Fruit fly (Drosophila melanogaster) whole organism, embryonic: ENCODE measurements around the gene CG46310.

Experiments used
- Asciz ChIP-seq: fragments of 200-800 bp; sonication (Bioruptor generic); optimal IDR thresholded peaks from 2 replicates; lab custom pipeline; 2017; ENCODE audit warnings: missing biosample characterization, mild to moderate bottlenecking, missing genetic modification characterization, missing genetic modification reagents
- CG10462 ChIP-seq: fragments of 200-800 bp; sonication (Bioruptor generic); optimal IDR thresholded peaks from 2 replicates; lab custom pipeline; 2016; ENCODE audit warnings: missing biosample characterization, missing genetic modification characterization
- CG11085 ChIP-seq: fragments of 200-800 bp; sonication (Bioruptor generic); IDR thresholded peaks from 2 replicates; pipeline ENCODE4 v1.3.6; 2022; ENCODE audit warnings: missing biosample characterization, missing genetic modification characterization
- CG12236 ChIP-seq: fragments of 200-800 bp; sonication (Bioruptor generic); optimal IDR thresholded peaks from 2 replicates; lab custom pipeline; 2016; ENCODE audit warnings: missing biosample characterization, missing genetic modification characterization
- CG1233 ChIP-seq: fragments of 200-800 bp; sonication (Bioruptor generic); optimal IDR thresholded peaks from 4 replicates; lab custom pipeline; 2018; ENCODE audit warnings: missing biosample characterization, mild to moderate bottlenecking, missing genetic modification characterization
- CG15011 ChIP-seq: fragments of 200-800 bp; sonication (Bioruptor generic); optimal IDR thresholded peaks from 3 replicates; lab custom pipeline; 2018; ENCODE audit warnings: missing biosample characterization, mild to moderate bottlenecking, missing genetic modification characterization
- CG15269 ChIP-seq: fragments of 200-800 bp; sonication (Bioruptor generic); optimal IDR thresholded peaks from 2 replicates; lab custom pipeline; 2018; ENCODE audit warnings: missing biosample characterization, mild to moderate bottlenecking, missing genetic modification characterization, moderate library complexity
- CG1647 ChIP-seq: fragments of 200-800 bp; sonication (Bioruptor generic); optimal IDR thresholded peaks from 3 replicates; lab custom pipeline; 2016; ENCODE audit warnings: missing biosample characterization, missing genetic modification characterization
- CG1832 ChIP-seq: fragments of 200-800 bp; sonication (Bioruptor generic); optimal IDR thresholded peaks from 2 replicates; lab custom pipeline; 2017; ENCODE audit warnings: missing biosample characterization, mild to moderate bottlenecking, missing genetic modification characterization, inconsistent platforms
- CG18476 ChIP-seq: fragments of 200-800 bp; sonication (Bioruptor generic); optimal IDR thresholded peaks from 2 replicates; lab custom pipeline; 2016; ENCODE audit warnings: missing biosample characterization, mild to moderate bottlenecking, missing genetic modification characterization
- CG18619 ChIP-seq: fragments of 200-800 bp; sonication (Bioruptor generic); optimal IDR thresholded peaks from 3 replicates; lab custom pipeline; 2017; ENCODE audit warnings: missing biosample characterization, mild to moderate bottlenecking, missing genetic modification characterization
- CG31388 ChIP-seq: fragments of 200-800 bp; sonication (Bioruptor generic); optimal IDR thresholded peaks from 2 replicates; lab custom pipeline; 2016; ENCODE audit warnings: missing biosample characterization, missing genetic modification characterization
- CG32532 ChIP-seq: fragments of 200-800 bp; sonication (Bioruptor generic); IDR thresholded peaks from 2 replicates; pipeline ENCODE4 v1.3.6; 2022; ENCODE audit warnings: missing biosample characterization, missing genetic modification characterization
- CG33557 ChIP-seq: fragments of 200-800 bp; sonication (Bioruptor generic); optimal IDR thresholded peaks from 2 replicates; lab custom pipeline; 2019; ENCODE audit warnings: missing biosample characterization, mild to moderate bottlenecking, missing genetic modification characterization, moderate library complexity
- CG34224 ChIP-seq: fragments of 200-800 bp; sonication (Bioruptor generic); IDR thresholded peaks from 3 replicates; pipeline ENCODE4 v1.3.6; 2022; ENCODE audit warnings: missing biosample characterization, missing genetic modification characterization; ENCODE audit not compliant: partially characterized antibody
- CG3838 ChIP-seq: fragments of 200-800 bp; sonication (Bioruptor generic); optimal IDR thresholded peaks from 3 replicates; lab custom pipeline; 2016; ENCODE audit warnings: missing biosample characterization, missing genetic modification characterization
- CG3847 ChIP-seq: fragments of 200-800 bp; sonication (Bioruptor generic); IDR thresholded peaks from 2 replicates; pipeline ENCODE4 v1.3.6; 2022; ENCODE audit warnings: missing biosample characterization, missing genetic modification characterization
- CG4282 ChIP-seq: fragments of 200-800 bp; sonication (Bioruptor generic); optimal IDR thresholded peaks from 2 replicates; lab custom pipeline; 2016; ENCODE audit warnings: missing biosample characterization, missing genetic modification characterization
- CG4328 ChIP-seq: fragments of 200-800 bp; sonication (Bioruptor generic); optimal IDR thresholded peaks from 3 replicates; lab custom pipeline; 2017; ENCODE audit warnings: missing biosample characterization, missing genetic modification reagents, missing genetic modification characterization
- CG4854 ChIP-seq: fragments of 200-800 bp; sonication (Bioruptor generic); optimal IDR thresholded peaks from 2 replicates; lab custom pipeline; 2016; ENCODE audit warnings: missing biosample characterization, missing genetic modification characterization, inconsistent platforms
- CG6175 ChIP-seq: fragments of 200-800 bp; sonication (Bioruptor generic); IDR thresholded peaks from 3 replicates; pipeline ENCODE4 v1.3.6; 2022; ENCODE audit warnings: missing biosample characterization, missing genetic modification characterization
- CG6654 ChIP-seq: fragments of 200-800 bp; sonication (Bioruptor generic); optimal IDR thresholded peaks from 2 replicates; lab custom pipeline; 2017; ENCODE audit warnings: missing biosample characterization, mild to moderate bottlenecking, missing genetic modification characterization
- CG6689 ChIP-seq: fragments of 200-800 bp; sonication (Bioruptor generic); IDR thresholded peaks from 2 replicates; pipeline ENCODE4 v1.3.6; 2022; ENCODE audit warnings: missing biosample characterization, missing genetic modification characterization
- CG7357 ChIP-seq: fragments of 200-800 bp; sonication (Bioruptor generic); IDR thresholded peaks from 3 replicates; pipeline ENCODE4 v1.3.6; 2022; ENCODE audit warnings: missing biosample characterization, missing genetic modification characterization
- CG9727 ChIP-seq: fragments of 200-800 bp; sonication (Bioruptor generic); optimal IDR thresholded peaks from 3 replicates; lab custom pipeline; 2017; ENCODE audit warnings: missing biosample characterization, mild to moderate bottlenecking, missing genetic modification characterization
- CG9932 ChIP-seq: fragments of 200-800 bp; sonication (Bioruptor generic); IDR thresholded peaks from 2 replicates; pipeline ENCODE4 v1.3.6; 2022; ENCODE audit warnings: missing biosample characterization, missing genetic modification characterization
- D19A ChIP-seq: fragments of 200-800 bp; optimal IDR thresholded peaks from 3 replicates; lab custom pipeline; 2019; ENCODE audit warnings: missing biosample characterization, mild to moderate bottlenecking, missing genetic modification characterization, moderate library complexity
- Dad ChIP-seq: fragments of 200-800 bp; sonication (Bioruptor generic); optimal IDR thresholded peaks from 3 replicates; lab custom pipeline; 2016; ENCODE audit warnings: missing biosample characterization, missing genetic modification characterization
- Dbx ChIP-seq: fragments of 200-800 bp; sonication (Bioruptor generic); IDR thresholded peaks from 3 replicates; pipeline ENCODE4 v1.3.6; 2022; ENCODE audit warnings: missing biosample characterization, missing genetic modification characterization
- H15 ChIP-seq: fragments of 200-800 bp; sonication (Bioruptor generic); IDR thresholded peaks from 3 replicates; pipeline ENCODE4 v1.3.6; 2022; ENCODE audit warnings: missing biosample characterization, missing genetic modification characterization
- HLHmδ ChIP-seq: fragments of 200-800 bp; sonication (Bioruptor generic); optimal IDR thresholded peaks from 2 replicates; lab custom pipeline; 2018; ENCODE audit warnings: missing biosample characterization, mild to moderate bottlenecking, missing genetic modification characterization, moderate library complexity
- HmgZ ChIP-seq: fragments of 200-800 bp; sonication (Bioruptor generic); optimal IDR thresholded peaks from 2 replicates; lab custom pipeline; 2018; ENCODE audit warnings: missing biosample characterization, mild to moderate bottlenecking, missing genetic modification characterization
- NC2β ChIP-seq: fragments of 200-800 bp; sonication (Bioruptor generic); optimal IDR thresholded peaks from 2 replicates; lab custom pipeline; 2016; ENCODE audit warnings: missing biosample characterization, missing genetic modification characterization
- Ravus ChIP-seq: fragments of 200-800 bp; sonication (Bioruptor generic); IDR thresholded peaks from 2 replicates; pipeline ENCODE4 v1.3.6; 2022; ENCODE audit warnings: missing biosample characterization, missing genetic modification characterization
- az2 ChIP-seq: fragments of 200-800 bp; sonication (Bioruptor generic); optimal IDR thresholded peaks from 3 replicates; lab custom pipeline; 2016; ENCODE audit warnings: missing biosample characterization, missing genetic modification characterization
- bab2 ChIP-seq: fragments of 200-800 bp; sonication (Bioruptor generic); optimal IDR thresholded peaks from 2 replicates; lab custom pipeline; 2016; ENCODE audit warnings: missing biosample characterization, missing genetic modification characterization
- bigmax ChIP-seq: fragments of 200-800 bp; sonication (Bioruptor generic); optimal IDR thresholded peaks from 2 replicates; lab custom pipeline; 2018; ENCODE audit warnings: missing biosample characterization, mild to moderate bottlenecking, missing genetic modification characterization
- cato ChIP-seq: fragments of 200-800 bp; sonication (Bioruptor generic); optimal IDR thresholded peaks from 2 replicates; lab custom pipeline; 2016; ENCODE audit warnings: missing biosample characterization, missing genetic modification characterization, borderline replicate concordance
- chn ChIP-seq: fragments of 200-800 bp; sonication (Bioruptor generic); optimal IDR thresholded peaks from 2 replicates; lab custom pipeline; 2016; ENCODE audit warnings: missing biosample characterization, missing genetic modification characterization
- disco-r ChIP-seq: fragments of 200-800 bp; sonication (Bioruptor generic); optimal IDR thresholded peaks from 2 replicates; lab custom pipeline; 2016; ENCODE audit warnings: missing biosample characterization, missing genetic modification characterization
- dysf ChIP-seq: fragments of 200-800 bp; sonication (Bioruptor generic); IDR thresholded peaks from 3 replicates; pipeline ENCODE4 v1.3.6; 2022; ENCODE audit warnings: missing biosample characterization, missing genetic modification characterization
- ken ChIP-seq: fragments of 200-800 bp; sonication (Bioruptor generic); IDR thresholded peaks from 3 replicates; pipeline ENCODE4 v1.3.6; 2022; ENCODE audit warnings: missing biosample characterization, missing genetic modification characterization
- lab ChIP-seq: fragments of 200-800 bp; sonication (Bioruptor generic); optimal IDR thresholded peaks from 3 replicates; lab custom pipeline; 2017; ENCODE audit warnings: missing biosample characterization, missing genetic modification characterization, mild to moderate bottlenecking, moderate library complexity, missing genetic modification reagents
- lmd ChIP-seq: fragments of 200-800 bp; sonication (Bioruptor generic); IDR thresholded peaks from 2 replicates; pipeline ENCODE4 v1.3.6; 2022; ENCODE audit warnings: missing biosample characterization, missing genetic modification characterization
- mirr ChIP-seq: fragments of 200-800 bp; sonication (Bioruptor generic); optimal IDR thresholded peaks from 3 replicates; lab custom pipeline; 2018; ENCODE audit warnings: missing biosample characterization, mild to moderate bottlenecking, missing genetic modification characterization
- nom ChIP-seq: fragments of 200-800 bp; sonication (Bioruptor generic); optimal IDR thresholded peaks from 2 replicates; lab custom pipeline; 2017; ENCODE audit warnings: missing biosample characterization, missing genetic modification characterization, mild to moderate bottlenecking, moderate library complexity, missing genetic modification reagents
- oc ChIP-seq: fragments of 200-800 bp; sonication (Bioruptor generic); optimal IDR thresholded peaks from 2 replicates; lab custom pipeline; 2018; ENCODE audit warnings: missing biosample characterization, mild to moderate bottlenecking, missing genetic modification characterization, moderate library complexity
- onecut ChIP-seq: fragments of 200-800 bp; sonication (Bioruptor generic); IDR thresholded peaks from 2 replicates; pipeline ENCODE4 v1.3.6; 2022; ENCODE audit warnings: missing biosample characterization, missing genetic modification characterization
- scrt ChIP-seq: fragments of 200-800 bp; sonication (Bioruptor generic); optimal IDR thresholded peaks from 2 replicates; lab custom pipeline; 2018; ENCODE audit warnings: missing biosample characterization, mild to moderate bottlenecking, missing genetic modification characterization, moderate library complexity
- trh ChIP-seq: fragments of 200-800 bp; sonication (Bioruptor generic); optimal IDR thresholded peaks from 2 replicates; lab custom pipeline; 2016; ENCODE audit warnings: missing biosample characterization, missing genetic modification characterization
- z ChIP-seq: fragments of 200-800 bp; sonication (Bioruptor generic); IDR thresholded peaks from 3 replicates; pipeline ENCODE4 v1.3.6; 2022; ENCODE audit warnings: missing biosample characterization, missing genetic modification characterization

CG46310 gene

dm6 chr3R:23228605-23229264, 55.1 kb downstream of the CG46310 start (continued):
- peak; percentile 7 for TF ChIP-seq CG18619 (GFP tag; lab: Kevin White, UChicago)
- no peak for TF ChIP-seq ken
- peak; percentile 65 for TF ChIP-seq CG9932
- TF ChIP-seq bigmax (GFP tag; lab: Kevin White, UChicago): no peak
- no peak for TF ChIP-seq CG34224 (GFP tag; lab: Robert Waterston, UW)
- TF ChIP-seq CG31388 (GFP tag; lab: Kevin White, UChicago): no peak
- TF ChIP-seq Dad (GFP tag; lab: Kevin White, UChicago): no peak
- TF ChIP-seq CG33557 (GFP tag; lab: Kevin White, UChicago): no peak
- no peak for TF ChIP-seq CG12236
- peak; percentile 36; the same call in 2 of the 3 replicates for TF ChIP-seq dysf (GFP tag; lab: Robert Waterston, UW)
- no peak for TF ChIP-seq az2 (GFP tag; lab: Kevin White, UChicago)
- TF ChIP-seq CG9727 (GFP tag; lab: Kevin White, UChicago): peak; percentile 34
- TF ChIP-seq disco-r (GFP tag; lab: Kevin White, UChicago): no peak
- no peak for TF ChIP-seq CG3838
- no peak for TF ChIP-seq CG15011 (GFP tag; lab: Kevin White, UChicago)
- TF ChIP-seq lab (GFP tag; lab: Kevin White, UChicago): peak; percentile 61
- TF ChIP-seq chn: no peak
- TF ChIP-seq CG32532 (GFP tag; lab: Robert Waterston, UW): peak; percentile 46; the same call in 1 of the 2 replicates
- TF ChIP-seq CG1647 (GFP tag; lab: Kevin White, UChicago): no peak
- TF ChIP-seq NC2β (GFP tag; lab: Kevin White, UChicago): no peak
- TF ChIP-seq CG6175 (GFP tag; lab: Robert Waterston, UW): no peak
- TF ChIP-seq HLHmδ: no peak
- peak; percentile 5 for TF ChIP-seq CG4854 (GFP tag; lab: Kevin White, UChicago)
- no peak for TF ChIP-seq CG6689 (GFP tag; lab: Robert Waterston, UW)
- TF ChIP-seq nom (GFP tag; lab: Kevin White, UChicago): no peak
- no peak for TF ChIP-seq CG4282 (GFP tag; lab: Kevin White, UChicago)
- no peak for TF ChIP-seq Asciz
- TF ChIP-seq CG1832: no peak
- no peak for TF ChIP-seq D19A (tag; lab: Kevin White, UChicago)
- TF ChIP-seq CG7357 (GFP tag; lab: Robert Waterston, UW): no peak
- no peak for TF ChIP-seq bab2
- no peak for TF ChIP-seq CG11085
- no peak for TF ChIP-seq cato (GFP tag; lab: Kevin White, UChicago)
- TF ChIP-seq CG3847 (GFP tag; lab: Robert Waterston, UW): peak; percentile 40; the same call in 1 of the 2 replicates
- no peak for TF ChIP-seq CG10462
- no peak for TF ChIP-seq CG4328
- TF ChIP-seq CG6654 (GFP tag; lab: Kevin White, UChicago): no peak
- no peak for TF ChIP-seq CG1233 (GFP tag; lab: Kevin White, UChicago)
- TF ChIP-seq scrt (GFP tag; lab: Kevin White, UChicago): peak; percentile 6
- no peak for TF ChIP-seq Ravus (GFP tag; lab: Robert Waterston, UW)
- no peak for TF ChIP-seq H15 (GFP tag; lab: Robert Waterston, UW)
- no peak for TF ChIP-seq onecut
- TF ChIP-seq z (GFP tag; lab: Robert Waterston, UW): no peak
- no peak for TF ChIP-seq CG15269 (tag; lab: Kevin White, UChicago)
- TF ChIP-seq trh (GFP tag; lab: Kevin White, UChicago): no peak
- TF ChIP-seq oc (tag; lab: Kevin White, UChicago): no peak
- peak; percentile 10 for TF ChIP-seq HmgZ (tag; lab: Kevin White, UChicago)
- 0 out of 3 replicates have a peak, but pooled peaks have one; percentile 45 for TF ChIP-seq Dbx
- TF ChIP-seq CG18476 (GFP tag; lab: Kevin White, UChicago): no peak
- no peak for TF ChIP-seq lmd
- peak; percentile 93 for TF ChIP-seq mirr (GFP tag; lab: Kevin White, UChicago)
